Worm (Caenorhabditis elegans) whole organism, L3 larva: Measurements from ENCODE around the gene F10C2.5.

ENCODE experiments used
- R02D3.7 ChIP-seq: fragments of 150-350 bp; optimal IDR thresholded peaks from 2 replicates; lab custom pipeline; 2014; ENCODE audit warnings: missing biosample characterization, missing genetic modification characterization
- ZK546.5 ChIP-seq: sonication (generic microtip); optimal IDR thresholded peaks from 2 replicates; lab custom pipeline; 2017; ENCODE audit warnings: missing biosample characterization, missing genetic modification characterization
- aly-2 ChIP-seq: fragments of 150-350 bp; optimal IDR thresholded peaks from 2 replicates; lab custom pipeline; 2014; ENCODE audit warnings: missing biosample characterization, missing genetic modification characterization
- ceh-16 ChIP-seq: sonication (generic microtip); optimal IDR thresholded peaks from 2 replicates; lab custom pipeline; 2017; ENCODE audit warnings: missing biosample characterization, missing genetic modification characterization
- ceh-28 ChIP-seq: fragments of 150-350 bp; optimal IDR thresholded peaks from 2 replicates; lab custom pipeline; 2014; ENCODE audit warnings: missing biosample characterization, missing genetic modification reagents, missing genetic modification characterization
- ceh-9 ChIP-seq: sonication (generic microtip); optimal IDR thresholded peaks from 2 replicates; lab custom pipeline; 2018; ENCODE audit warnings: missing biosample characterization, missing genetic modification characterization
- daf-12 ChIP-seq: fragments of 150-350 bp; optimal IDR thresholded peaks from 2 replicates; lab custom pipeline; 2014; ENCODE audit warnings: missing biosample characterization, missing genetic modification reagents, missing genetic modification characterization
- egl-27 ChIP-seq: sonication (generic microtip); optimal IDR thresholded peaks from 4 replicates; lab custom pipeline; 2017; ENCODE audit warnings: missing biosample characterization, missing genetic modification reagents, missing genetic modification characterization
- egl-5 ChIP-seq: fragments of 150-350 bp; optimal IDR thresholded peaks from 2 replicates; lab custom pipeline; 2017; ENCODE audit warnings: missing biosample characterization, missing genetic modification reagents, missing genetic modification characterization, inconsistent platforms
- elt-1 ChIP-seq: fragments of 150-350 bp; optimal IDR thresholded peaks from 2 replicates; lab custom pipeline; 2014; ENCODE audit warnings: missing biosample characterization, missing genetic modification characterization
- elt-2 ChIP-seq: sonication (generic microtip); optimal IDR thresholded peaks from 2 replicates; lab custom pipeline; 2016; ENCODE audit warnings: missing genetic modification reagents, mild to moderate bottlenecking, missing genetic modification characterization, missing compliant biosample characterization
- eor-1 ChIP-seq, 2 experiments: fragments of 150-350 bp; optimal IDR thresholded peaks; 2 replicates each; lab custom pipeline; 2014 to 2018; ENCODE audit warnings: missing biosample characterization in 2 of 2, missing genetic modification characterization in 2 of 2
- fkh-10 ChIP-seq: sonication (generic microtip); optimal IDR thresholded peaks from 2 replicates; lab custom pipeline; 2017; ENCODE audit warnings: missing biosample characterization, missing genetic modification reagents, missing genetic modification characterization
- fos-1 ChIP-seq: fragments of 150-350 bp; optimal IDR thresholded peaks from 2 replicates; lab custom pipeline; 2014; ENCODE audit warnings: missing biosample characterization, missing genetic modification characterization
- hmg-11 ChIP-seq: sonication (generic microtip); optimal IDR thresholded peaks from 2 replicates; lab custom pipeline; 2016; ENCODE audit warnings: missing genetic modification characterization, missing compliant biosample characterization
- jun-1 ChIP-seq: fragments of 150-350 bp; optimal IDR thresholded peaks from 2 replicates; lab custom pipeline; 2014; ENCODE audit warnings: missing biosample characterization, missing genetic modification reagents, missing genetic modification characterization
- lin-15B ChIP-seq: fragments of 150-350 bp; optimal IDR thresholded peaks from 2 replicates; lab custom pipeline; 2014; ENCODE audit warnings: missing biosample characterization, missing genetic modification characterization
- lin-39 ChIP-seq: fragments of 150-350 bp; optimal IDR thresholded peaks from 2 replicates; lab custom pipeline; 2018; ENCODE audit warnings: missing biosample characterization, missing genetic modification reagents, missing genetic modification characterization
- mdl-1 ChIP-seq: fragments of 150-350 bp; optimal IDR thresholded peaks from 2 replicates; lab custom pipeline; 2014; ENCODE audit warnings: missing biosample characterization, missing genetic modification characterization
- mml-1 ChIP-seq: fragments of 150-350 bp; sonication (generic microtip); optimal IDR thresholded peaks from 3 replicates; lab custom pipeline; 2014; ENCODE audit warnings: missing biosample characterization, missing genetic modification characterization
- nfya-1 ChIP-seq: sonication (generic microtip); optimal IDR thresholded peaks from 2 replicates; lab custom pipeline; 2017; ENCODE audit warnings: missing genetic modification characterization, mild to moderate bottlenecking, missing compliant biosample characterization, antibody characterized with exemption, moderate library complexity; ENCODE audit not compliant: insufficient read depth
- nhr-11 ChIP-seq: fragments of 150-350 bp; optimal IDR thresholded peaks from 2 replicates; lab custom pipeline; 2014; ENCODE audit warnings: missing biosample characterization, missing genetic modification characterization
- nhr-23 ChIP-seq: fragments of 150-350 bp; optimal IDR thresholded peaks from 2 replicates; lab custom pipeline; 2014; ENCODE audit warnings: missing biosample characterization, missing genetic modification reagents, missing genetic modification characterization
- nhr-237 ChIP-seq: fragments of 150-350 bp; optimal IDR thresholded peaks from 2 replicates; lab custom pipeline; 2014; ENCODE audit warnings: missing biosample characterization, missing genetic modification characterization
- nhr-25 ChIP-seq: sonication (generic microtip); optimal IDR thresholded peaks from 2 replicates; lab custom pipeline; 2017; ENCODE audit warnings: missing biosample characterization, missing genetic modification characterization
- nhr-28 ChIP-seq: fragments of 150-350 bp; optimal IDR thresholded peaks from 2 replicates; lab custom pipeline; 2014; ENCODE audit warnings: missing biosample characterization, missing genetic modification characterization
- nhr-43 ChIP-seq: sonication (generic microtip); optimal IDR thresholded peaks from 2 replicates; lab custom pipeline; 2016; ENCODE audit warnings: mild to moderate bottlenecking, missing genetic modification characterization, missing compliant biosample characterization; ENCODE audit not compliant: poor library complexity, severe bottlenecking
- nhr-67 ChIP-seq: fragments of 150-350 bp; optimal IDR thresholded peaks from 2 replicates; lab custom pipeline; 2014; ENCODE audit warnings: missing biosample characterization, missing genetic modification characterization
- pha-4 ChIP-seq: fragments of 150-350 bp; optimal IDR thresholded peaks from 2 replicates; lab custom pipeline; 2014; ENCODE audit warnings: missing biosample characterization, missing genetic modification reagents, missing genetic modification characterization
- sea-2 ChIP-seq: fragments of 150-350 bp; sonication (generic microtip); optimal IDR thresholded peaks from 4 replicates; lab custom pipeline; 2014; ENCODE audit warnings: missing biosample characterization, missing genetic modification reagents, missing genetic modification characterization
- skn-1 ChIP-seq: fragments of 150-350 bp; optimal IDR thresholded peaks from 2 replicates; lab custom pipeline; 2014; ENCODE audit warnings: missing biosample characterization, missing genetic modification characterization
- snpc-4 ChIP-seq: fragments of 150-350 bp; optimal IDR thresholded peaks from 2 replicates; lab custom pipeline; 2014; ENCODE audit warnings: missing biosample characterization, missing genetic modification characterization
- tbx-2 ChIP-seq: sonication (generic microtip); optimal IDR thresholded peaks from 2 replicates; lab custom pipeline; 2016; ENCODE audit warnings: mild to moderate bottlenecking, missing genetic modification characterization, missing compliant biosample characterization
- unc-39 ChIP-seq: sonication (generic microtip); optimal IDR thresholded peaks from 4 replicates; lab custom pipeline; 2017; ENCODE audit warnings: missing biosample characterization, missing genetic modification characterization
- unc-62 ChIP-seq: fragments of 150-350 bp; sonication (generic microtip); optimal IDR thresholded peaks from 4 replicates; lab custom pipeline; 2014; ENCODE audit warnings: missing biosample characterization, missing genetic modification reagents, missing genetic modification characterization
- ztf-11 ChIP-seq: fragments of 150-350 bp; optimal IDR thresholded peaks from 2 replicates; lab custom pipeline; 2014; ENCODE audit warnings: missing biosample characterization, missing genetic modification characterization
- ztf-4 ChIP-seq: fragments of 150-350 bp; optimal IDR thresholded peaks from 2 replicates; lab custom pipeline; 2014; ENCODE audit warnings: missing biosample characterization, missing genetic modification characterization

F10C2.5 gene

DNA sequence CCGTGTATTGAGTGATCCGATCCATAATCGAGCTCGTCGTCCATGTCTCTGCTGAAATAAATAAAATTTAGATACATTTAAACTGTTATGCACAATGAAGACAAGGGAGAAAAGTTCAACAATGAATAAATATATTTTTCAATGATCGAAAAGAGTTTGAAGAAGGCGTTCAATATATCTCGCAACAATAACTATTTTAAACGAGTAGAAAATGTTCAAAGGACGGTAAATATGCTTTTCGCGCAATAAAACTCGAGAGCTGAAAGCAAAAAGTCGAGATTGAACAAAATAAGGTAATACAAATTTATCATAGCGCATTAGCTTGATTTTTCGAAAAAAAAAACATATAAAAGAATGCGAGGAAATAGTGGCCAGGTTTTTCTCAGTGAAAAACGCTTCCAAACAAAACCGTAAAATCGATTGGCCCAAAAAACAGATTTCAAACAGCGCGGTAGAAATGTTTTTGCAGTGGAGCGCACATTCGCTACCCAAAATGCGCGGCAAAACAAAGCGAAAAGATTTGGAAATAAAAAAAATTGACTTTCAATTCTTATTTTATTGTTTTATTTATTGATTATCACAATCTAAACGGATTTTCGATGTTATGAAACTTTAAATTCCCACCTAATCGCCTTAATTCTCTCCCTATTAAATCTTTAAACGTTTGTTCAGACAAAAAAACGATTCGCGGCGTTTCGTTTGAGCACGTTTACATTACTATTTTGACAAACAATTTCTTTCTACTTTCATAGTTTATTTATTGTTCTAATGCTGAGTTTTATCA, 4.2 kb upstream of the F10C2.5 start, which contains the start of the genes kup-1 and F10C2.4 (continued):
- TF ChIP-seq jun-1 (tag; lab: Kevin White, UChicago) (no peak), ceh-28 (tag; lab: Kevin White, UChicago) (peak; percentile 68), ceh-16 (tag; lab: Kevin White, UChicago) (no peak), fos-1 (tag; lab: Kevin White, UChicago) (no peak), pha-4 (tag; lab: Kevin White, UChicago) (peak; percentile 64), nhr-237 (tag; lab: Kevin White, UChicago) (no peak), hmg-11 (tag; lab: Kevin White, UChicago) (peak; percentile 59), nhr-25 (peak; percentile 36), elt-1 (tag; lab: Kevin White, UChicago) (no peak), lin-15B (tag; lab: Kevin White, UChicago) (peak; percentile 87), tbx-2 (tag; lab: Kevin White, UChicago) (no peak), unc-39 (tag; lab: Kevin White, UChicago) (no peak), nhr-11 (tag; lab: Kevin White, UChicago) (no peak), daf-12 (tag; lab: Kevin White, UChicago) (no peak), eor-1 (tag; optimal IDR thresholded peaks at IDR 0.05; lab: Kevin White, UChicago) (no peak), snpc-4 (peak; percentile 66), R02D3.7 (tag; lab: Kevin White, UChicago) (no peak), sea-2 (GFP tag; lab: Kevin White, UChicago) (no peak), fkh-10 (GFP tag; lab: Kevin White, UChicago) (no peak), nhr-23 (tag; lab: Kevin White, UChicago) (peak; percentile 61), nhr-43 (tag; lab: Kevin White, UChicago) (no peak), skn-1 (tag; lab: Kevin White, UChicago) (no peak)

DNA sequence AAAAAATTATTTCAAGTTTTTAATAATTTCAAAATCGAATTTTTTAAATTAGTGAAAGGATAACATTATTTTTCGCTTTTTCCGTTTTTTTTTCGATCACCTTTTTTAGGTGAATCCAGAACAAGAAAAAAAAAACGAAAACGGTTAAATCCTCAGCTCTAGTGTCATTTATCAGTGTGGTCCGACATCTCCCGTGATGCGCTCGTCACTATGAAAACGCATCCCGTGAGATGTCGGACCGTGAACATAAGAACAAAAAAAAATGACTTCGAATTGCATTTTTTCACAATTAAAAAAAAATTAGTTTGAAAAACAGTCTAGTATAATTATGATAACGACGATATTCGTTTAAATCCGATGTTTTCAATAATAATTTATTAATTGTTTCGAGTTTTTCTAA, 2.5 kb downstream of the F10C2.5 start:
- TF ChIP-seq snpc-4 (no peak), mml-1 (tag; lab: Kevin White, UChicago) (no peak), ztf-4 (tag; lab: Kevin White, UChicago) (no peak), R02D3.7 (tag; lab: Kevin White, UChicago) (no peak), ceh-9 (tag; lab: Kevin White, UChicago) (no peak), nhr-25 (no peak), pha-4 (tag; lab: Kevin White, UChicago) (no peak), aly-2 (tag; lab: Kevin White, UChicago) (no peak), mdl-1 (tag; lab: Kevin White, UChicago) (no peak), lin-39 (tag; lab: Kevin White, UChicago) (no peak), egl-5 (tag; lab: Kevin White, UChicago) (no peak), nhr-43 (tag; lab: Kevin White, UChicago) (no peak), unc-62 (no peak), ztf-11 (tag; lab: Kevin White, UChicago) (no peak), nhr-237 (tag; lab: Kevin White, UChicago) (no peak), nhr-28 (tag; lab: Kevin White, UChicago) (no peak), egl-27 (tag; lab: Kevin White, UChicago) (no peak), jun-1 (tag; lab: Kevin White, UChicago) (no peak), elt-2 (tag; lab: Kevin White, UChicago) (no peak), nhr-67 (no peak)

DNA sequence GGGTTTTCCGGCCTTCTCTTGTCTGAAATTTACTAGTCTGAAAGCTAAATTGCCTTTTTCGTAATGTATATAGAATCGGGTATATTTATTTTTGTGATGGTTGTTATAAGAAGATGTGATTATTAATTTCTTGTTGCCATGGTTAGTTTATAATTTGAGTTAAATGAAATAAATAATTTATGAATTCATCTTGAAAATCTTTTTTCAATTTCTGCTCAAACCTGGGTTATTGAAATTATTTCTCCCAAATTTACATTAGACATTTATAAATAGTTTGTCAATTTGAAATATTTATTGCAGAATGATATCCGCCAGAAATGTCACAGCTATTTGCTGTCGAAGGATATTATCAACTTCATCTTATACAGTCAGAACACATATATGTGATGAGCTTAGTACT, 3.2 kb downstream of the F10C2.5 start, which contains the start of gene dars-2:
Gene dars-2, plus strand, starts transcription at position 301 of the 400 bp plus-strand sequence.
- no peak for TF ChIP-seq jun-1 (tag; lab: Kevin White, UChicago)
- no peak for TF ChIP-seq lin-15B (tag; lab: Kevin White, UChicago)
- no peak for TF ChIP-seq hmg-11 (tag; lab: Kevin White, UChicago)
- TF ChIP-seq nhr-67, result no peak
- no peak for TF ChIP-seq nfya-1
- no peak for TF ChIP-seq fkh-10 (GFP tag; lab: Kevin White, UChicago)
- no peak for TF ChIP-seq eor-1 (tag; optimal IDR thresholded peaks at IDR 0.05; lab: Kevin White, UChicago)
- TF ChIP-seq lin-39 (tag; lab: Kevin White, UChicago), result no peak
- TF ChIP-seq ceh-16 (tag; lab: Kevin White, UChicago), result no peak
- TF ChIP-seq tbx-2 (tag; lab: Kevin White, UChicago), result no peak
- TF ChIP-seq ceh-9 (tag; lab: Kevin White, UChicago), result no peak
- TF ChIP-seq skn-1 (tag; lab: Kevin White, UChicago), result no peak
- TF ChIP-seq R02D3.7 (tag; lab: Kevin White, UChicago), result no peak
- TF ChIP-seq nhr-28 (tag; lab: Kevin White, UChicago), result no peak
- TF ChIP-seq nhr-43 (tag; lab: Kevin White, UChicago), result no peak
- no peak for TF ChIP-seq ceh-28 (tag; lab: Kevin White, UChicago)
- TF ChIP-seq ZK546.5 (tag; lab: Kevin White, UChicago), result no peak
- no peak for TF ChIP-seq sea-2 (GFP tag; lab: Kevin White, UChicago)
- no peak for TF ChIP-seq nhr-25
